Worm (Caenorhabditis elegans): Measurements from ENCODE around the gene W06A11.1.

W06A11.1 gene

DNA sequence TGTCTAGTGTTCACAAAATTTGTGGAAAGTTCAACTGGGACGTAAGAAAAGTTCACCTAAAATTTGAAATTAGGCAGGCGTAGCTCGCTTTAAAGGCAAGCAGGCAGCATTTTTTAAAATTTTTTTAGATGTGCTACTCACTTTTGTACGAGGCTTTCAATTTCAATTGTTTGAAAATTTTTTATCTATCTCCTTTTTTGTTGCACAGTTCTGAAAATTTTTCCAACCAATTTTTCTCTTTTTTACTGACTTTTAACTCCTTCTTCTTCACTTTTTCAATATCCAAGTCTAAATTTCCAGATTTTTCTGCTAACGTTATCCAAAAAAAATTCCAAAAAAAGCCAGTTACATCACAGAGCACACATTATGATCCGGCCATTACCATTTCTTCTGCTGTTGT, at the start of gene W06A11.1:
TSS of gene W06A11.1 (plus strand) at position 301 of the 400 bp plus-strand sequence.
- no peak for TF ChIP-seq zag-1 (tag; optimal IDR thresholded peaks at IDR 0.05)
- TF ChIP-seq nhr-21 (tag; optimal IDR thresholded peaks at IDR 0.05): no peak
- TF ChIP-seq mdl-1 (tag; optimal IDR thresholded peaks at IDR 0.05): no peak
- TF ChIP-seq dmd-4 (tag; optimal IDR thresholded peaks at IDR 0.05): no peak
- no peak for TF ChIP-seq nhr-129 (tag; optimal IDR thresholded peaks at IDR 0.05)
- TF ChIP-seq alr-1 (tag; optimal IDR thresholded peaks at IDR 0.05): no peak
- no peak for TF ChIP-seq C34F6.9 (tag; optimal IDR thresholded peaks at IDR 0.05)
- TF ChIP-seq sma-3 (GFP tag; optimal IDR thresholded peaks at IDR 0.05): no peak
- no peak for TF ChIP-seq nhr-11 (tag; optimal IDR thresholded peaks at IDR 0.05)
- no peak for TF ChIP-seq R02D3.7 (tag; optimal IDR thresholded peaks at IDR 0.05)
- no peak for TF ChIP-seq fos-1 (tag; optimal IDR thresholded peaks at IDR 0.05)
- no peak for TF ChIP-seq blmp-1 (tag; optimal IDR thresholded peaks at IDR 0.05; ENCODE audit: insufficient read depth)
- TF ChIP-seq nhr-10 (tag; optimal IDR thresholded peaks at IDR 0.05): no peak
- TF ChIP-seq ztf-1 (GFP tag; conservative IDR thresholded peaks at IDR 0.05): no peak
- TF ChIP-seq ama-1 (optimal IDR thresholded peaks at IDR 0.05): no peak
- no peak for TF ChIP-seq unc-39 (tag; optimal IDR thresholded peaks at IDR 0.05)
- TF ChIP-seq unc-62 (GFP tag; optimal IDR thresholded peaks at IDR 0.05): no peak
- TF ChIP-seq aly-2 (tag; optimal IDR thresholded peaks at IDR 0.05): no peak
- no peak for TF ChIP-seq unc-55 (GFP tag; optimal IDR thresholded peaks at IDR 0.05)

DNA sequence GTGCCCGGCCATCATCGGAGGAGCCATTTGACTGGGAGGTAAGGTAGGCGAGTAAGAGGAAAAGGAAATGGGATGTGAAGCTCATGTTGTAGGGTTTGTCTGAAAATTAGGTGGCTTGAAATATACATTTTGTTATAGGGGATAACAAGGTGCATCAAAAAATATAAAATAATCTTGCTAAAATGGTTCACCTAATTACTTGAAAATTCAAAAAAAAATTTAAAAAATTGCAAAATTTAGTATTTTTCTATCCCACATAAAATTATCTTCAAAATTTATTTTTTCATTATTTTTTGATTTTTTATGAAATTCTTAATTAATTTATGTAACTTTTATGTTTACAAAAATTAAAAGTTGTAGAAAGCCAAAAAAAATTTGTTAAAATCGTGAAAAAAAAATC, 48.7 kb upstream of the W06A11.1 start, which contains the start of gene K07D4.6:
TSS of gene K07D4.6 (minus strand) at position 101 of the 400 bp plus-strand sequence.
- TF ChIP-seq unc-62 (GFP tag; optimal IDR thresholded peaks at IDR 0.05) (no peak), nhr-25 (tag; optimal IDR thresholded peaks at IDR 0.05) (no peak), nhr-12 (tag; optimal IDR thresholded peaks at IDR 0.05) (no peak), ztf-11 (tag; optimal IDR thresholded peaks at IDR 0.05) (no peak), sem-4 (tag; optimal IDR thresholded peaks at IDR 0.05) (no peak), zag-1 (tag; optimal IDR thresholded peaks at IDR 0.05) (no peak), ztf-1 (GFP tag; conservative IDR thresholded peaks at IDR 0.05) (no peak), gmeb-1 (tag; optimal IDR thresholded peaks at IDR 0.05) (no peak), aly-2 (tag; optimal IDR thresholded peaks at IDR 0.05) (no peak), C34F6.9 (tag; optimal IDR thresholded peaks at IDR 0.05) (no peak), nhr-21 (tag; optimal IDR thresholded peaks at IDR 0.05) (no peak), blmp-1 (tag; optimal IDR thresholded peaks at IDR 0.05; ENCODE audit: insufficient read depth) (no peak), unc-39 (tag; optimal IDR thresholded peaks at IDR 0.05) (no peak), ceh-82 (tag; optimal IDR thresholded peaks at IDR 0.05) (no peak), lin-39 (tag; optimal IDR thresholded peaks at IDR 0.05) (no peak), sma-9 (GFP tag; optimal IDR thresholded peaks at IDR 0.05) (no peak), sma-9 (tag; optimal IDR thresholded peaks at IDR 0.05) (no peak), nhr-237 (tag; optimal IDR thresholded peaks at IDR 0.05) (no peak), nhr-11 (tag; optimal IDR thresholded peaks at IDR 0.05) (no peak), nhr-129 (tag; optimal IDR thresholded peaks at IDR 0.05) (no peak)

DNA sequence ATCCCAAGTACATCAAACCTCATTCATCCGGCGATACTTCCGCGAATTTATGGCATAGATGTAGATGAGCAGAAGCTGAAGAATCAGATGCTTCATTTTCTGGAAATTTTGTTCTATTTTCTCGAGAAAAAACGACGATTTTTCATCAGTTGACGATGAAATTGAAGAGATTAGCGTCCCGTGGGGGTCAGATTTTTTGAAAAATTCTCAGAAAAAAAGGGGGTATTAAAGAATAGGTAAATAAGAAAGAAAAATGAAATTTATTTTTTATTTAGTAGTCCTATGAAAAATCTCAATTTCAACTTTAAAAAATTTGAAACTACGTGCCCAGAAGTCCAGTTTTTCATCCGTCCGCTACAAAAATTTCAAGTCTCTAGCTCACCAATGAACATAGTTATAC, 41.9 kb upstream of the W06A11.1 start, which contains the start of gene K07D4.5:
TSS of gene K07D4.5 (minus strand) at position 101 of the 400 bp plus-strand sequence.
- TF ChIP-seq nhr-237 (tag; optimal IDR thresholded peaks at IDR 0.05) (no peak), ama-1 (optimal IDR thresholded peaks at IDR 0.05) (no peak), ceh-16 (tag; optimal IDR thresholded peaks at IDR 0.05) (no peak), elt-1 (tag; optimal IDR thresholded peaks at IDR 0.05) (no peak), blmp-1 (tag; optimal IDR thresholded peaks at IDR 0.05; ENCODE audit: insufficient read depth) (no peak), F13H6.1 (tag; optimal IDR thresholded peaks at IDR 0.05) (no peak), ztf-11 (tag; optimal IDR thresholded peaks at IDR 0.05) (no peak)

DNA sequence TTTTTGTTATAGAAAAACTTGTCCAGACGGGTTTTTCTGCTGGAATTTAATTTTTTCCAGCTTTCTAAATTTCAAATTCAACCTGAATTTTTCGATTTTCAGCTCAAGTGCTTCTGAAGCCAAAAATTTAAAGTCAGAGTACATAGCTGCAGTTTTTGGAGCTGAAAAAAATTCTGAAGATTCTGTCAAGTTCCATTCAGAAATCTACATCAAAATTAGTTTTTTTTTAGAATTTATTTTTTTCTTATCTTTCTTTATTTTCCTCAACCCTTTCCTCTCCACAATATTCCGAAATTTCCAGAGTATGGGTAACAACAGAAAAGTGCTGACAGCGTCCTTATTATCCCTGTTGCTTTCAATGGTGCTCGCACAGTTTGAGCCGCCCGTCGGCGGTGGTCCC, 39.1 kb upstream of the W06A11.1 start, which contains the start of gene K07D4.9:
TSS of gene K07D4.9 (plus strand) at position 301 of the 400 bp plus-strand sequence.
- TF ChIP-seq Y55F3AM.14 (GFP tag; optimal IDR thresholded peaks at IDR 0.05) (no peak), nhr-237 (tag; optimal IDR thresholded peaks at IDR 0.05) (no peak), blmp-1 (tag; optimal IDR thresholded peaks at IDR 0.05; ENCODE audit: insufficient read depth) (no peak), ztf-1 (GFP tag; conservative IDR thresholded peaks at IDR 0.05) (no peak), R02D3.7 (tag; optimal IDR thresholded peaks at IDR 0.05) (no peak), elt-3 (tag; optimal IDR thresholded peaks at IDR 0.05) (no peak), elt-1 (tag; optimal IDR thresholded peaks at IDR 0.05) (no peak), ztf-11 (tag; optimal IDR thresholded peaks at IDR 0.05) (no peak), skn-1 (tag; optimal IDR thresholded peaks at IDR 0.05) (no peak), mab-5 (tag; optimal IDR thresholded peaks at IDR 0.05) (no peak), snpc-4 (tag; optimal IDR thresholded peaks at IDR 0.05) (no peak)
